Worm (Caenorhabditis elegans) whole organism, L2 larva: Measurements from ENCODE around the gene Y10G11A.1.

Experiments
- C34F6.9 ChIP-seq: fragments of 150-350 bp; optimal IDR thresholded peaks from 2 replicates; lab custom pipeline; 2014; ENCODE audit warnings: missing biosample characterization, missing genetic modification characterization
- ZK546.5 ChIP-seq: sonication (generic microtip); optimal IDR thresholded peaks from 2 replicates; lab custom pipeline; 2017; ENCODE audit warnings: missing biosample characterization, missing genetic modification characterization
- alr-1 ChIP-seq: fragments of 150-350 bp; optimal IDR thresholded peaks from 2 replicates; lab custom pipeline; 2014; ENCODE audit warnings: missing biosample characterization, missing genetic modification characterization
- ama-1 ChIP-seq: fragments of 150-350 bp; optimal IDR thresholded peaks from 2 replicates; lab custom pipeline; 2018; ENCODE audit warnings: inconsistent platforms
- ceh-16 ChIP-seq: fragments of 150-350 bp; optimal IDR thresholded peaks from 2 replicates; lab custom pipeline; 2014; ENCODE audit warnings: missing biosample characterization, missing genetic modification characterization
- crh-2 ChIP-seq: sonication (generic microtip); optimal IDR thresholded peaks from 2 replicates; lab custom pipeline; 2017; ENCODE audit warnings: missing biosample characterization, missing genetic modification characterization
- dmd-4 ChIP-seq: sonication (generic microtip); optimal IDR thresholded peaks from 2 replicates; lab custom pipeline; 2017; ENCODE audit warnings: missing biosample characterization, missing genetic modification characterization
- egl-27 ChIP-seq: sonication (generic microtip); optimal IDR thresholded peaks from 3 replicates; lab custom pipeline; 2017; ENCODE audit warnings: missing biosample characterization, missing genetic modification reagents, missing genetic modification characterization
- elt-1 ChIP-seq: fragments of 150-350 bp; optimal IDR thresholded peaks from 2 replicates; lab custom pipeline; 2014; ENCODE audit warnings: missing biosample characterization, missing genetic modification characterization
- elt-3 ChIP-seq: sonication (generic microtip); optimal IDR thresholded peaks from 2 replicates; lab custom pipeline; 2017; ENCODE audit warnings: missing biosample characterization, missing genetic modification characterization
- fos-1 ChIP-seq: fragments of 150-350 bp; optimal IDR thresholded peaks from 2 replicates; lab custom pipeline; 2014; ENCODE audit warnings: missing biosample characterization, missing genetic modification characterization
- gmeb-1 ChIP-seq: fragments of 150-350 bp; optimal IDR thresholded peaks from 2 replicates; lab custom pipeline; 2014; ENCODE audit warnings: missing biosample characterization, missing genetic modification characterization
- lin-11 ChIP-seq: fragments of 150-350 bp; sonication (generic microtip); optimal IDR thresholded peaks from 2 replicates; lab custom pipeline; 2014; ENCODE audit warnings: missing biosample characterization, missing genetic modification characterization, inconsistent platforms, mixed read lengths
- lin-13 ChIP-seq: fragments of 150-350 bp; optimal IDR thresholded peaks from 2 replicates; lab custom pipeline; 2014; ENCODE audit warnings: missing biosample characterization, missing genetic modification reagents, missing genetic modification characterization
- lsy-2 ChIP-seq, 2 experiments: fragments of 150-350 bp in 1 of 2; sonication (generic microtip) in 1 of 2; optimal IDR thresholded peaks; 2 replicates each; lab custom pipeline; 2014 to 2017; ENCODE audit warnings: missing biosample characterization in 2 of 2, missing genetic modification characterization in 2 of 2
- mab-5 ChIP-seq: fragments of 150-350 bp; optimal IDR thresholded peaks from 2 replicates; lab custom pipeline; 2014; ENCODE audit warnings: missing biosample characterization, missing genetic modification characterization
- mbf-1 ChIP-seq: sonication (generic microtip); optimal IDR thresholded peaks from 2 replicates; lab custom pipeline; 2017; ENCODE audit warnings: missing biosample characterization, missing genetic modification characterization
- nhr-11 ChIP-seq: fragments of 150-350 bp; optimal IDR thresholded peaks from 2 replicates; lab custom pipeline; 2014; ENCODE audit warnings: missing biosample characterization, missing genetic modification characterization
- nhr-129 ChIP-seq: fragments of 150-350 bp; optimal IDR thresholded peaks from 2 replicates; lab custom pipeline; 2014; ENCODE audit warnings: missing biosample characterization, missing genetic modification characterization
- nhr-21 ChIP-seq: fragments of 150-350 bp; optimal IDR thresholded peaks from 2 replicates; lab custom pipeline; 2014; ENCODE audit warnings: missing biosample characterization, missing genetic modification characterization
- nhr-237 ChIP-seq: fragments of 150-350 bp; optimal IDR thresholded peaks from 2 replicates; lab custom pipeline; 2014; ENCODE audit warnings: missing biosample characterization, missing genetic modification characterization
- nhr-6 ChIP-seq: fragments of 150-350 bp; optimal IDR thresholded peaks from 2 replicates; lab custom pipeline; 2014; ENCODE audit warnings: missing biosample characterization, missing genetic modification characterization
- peb-1 ChIP-seq: fragments of 150-350 bp; optimal IDR thresholded peaks from 2 replicates; lab custom pipeline; 2014; ENCODE audit warnings: missing biosample characterization, missing genetic modification characterization
- sma-3 ChIP-seq: sonication (generic microtip); optimal IDR thresholded peaks from 2 replicates; lab custom pipeline; 2016; ENCODE audit warnings: missing genetic modification reagents, missing genetic modification characterization, missing compliant biosample characterization
- snpc-4 ChIP-seq: fragments of 150-350 bp; optimal IDR thresholded peaks from 2 replicates; lab custom pipeline; 2014; ENCODE audit warnings: missing biosample characterization, missing genetic modification characterization
- unc-39 ChIP-seq: fragments of 150-350 bp; optimal IDR thresholded peaks from 2 replicates; lab custom pipeline; 2014; ENCODE audit warnings: missing biosample characterization, missing genetic modification characterization
- unc-55 ChIP-seq: fragments of 150-350 bp; sonication (generic microtip); optimal IDR thresholded peaks from 3 replicates; lab custom pipeline; 2014; ENCODE audit warnings: missing biosample characterization, missing genetic modification reagents, missing genetic modification characterization
- unc-62 ChIP-seq: fragments of 150-350 bp; optimal IDR thresholded peaks from 2 replicates; lab custom pipeline; 2014; ENCODE audit warnings: missing biosample characterization, missing genetic modification reagents, missing genetic modification characterization
- zag-1 ChIP-seq: fragments of 150-350 bp; optimal IDR thresholded peaks from 2 replicates; lab custom pipeline; 2014; ENCODE audit warnings: missing biosample characterization, missing genetic modification characterization
- ztf-1 ChIP-seq: fragments of 200-800 bp; sonication (Bioruptor generic); conservative IDR thresholded peaks from 2 replicates; pipeline ENCODE4 v1.3.6; 2022; ENCODE audit warnings: missing genetic modification characterization, missing compliant biosample characterization
- ztf-4 ChIP-seq: fragments of 150-350 bp; optimal IDR thresholded peaks from 2 replicates; lab custom pipeline; 2014; ENCODE audit warnings: missing biosample characterization, missing genetic modification characterization

Y10G11A.1 gene

ce11 chrIV:16399776-16400368 lies 24.6 kb upstream of the Y10G11A.1 start, which contains the start of gene Y65A5A.1:
Gene Y65A5A.1, minus strand, starts transcription at chrIV:16399826.
- TF ChIP-seq zag-1 (no peak), nhr-11 (tag; lab: Kevin White, UChicago) (no peak), ztf-4 (no peak), lsy-2 (tag; optimal IDR thresholded peaks at IDR 0.05; lab: Kevin White, UChicago) (peak in 1 of 2 experiments; percentile 15), lin-13 (peak; percentile 28), crh-2 (tag; lab: Kevin White, UChicago) (peak; percentile 1), unc-55 (GFP tag; lab: Kevin White, UChicago) (no peak)

- TF ChIP-seq elt-1 (tag; lab: Kevin White, UChicago): peak; percentile 47
- TF ChIP-seq lin-11 (tag; lab: Kevin White, UChicago): no peak
- TF ChIP-seq sma-3 (GFP tag; lab: Kevin White, UChicago): peak; percentile 52
- peak; percentile 26 for TF ChIP-seq gmeb-1 (tag; lab: Kevin White, UChicago)
- TF ChIP-seq ceh-16 (tag; lab: Kevin White, UChicago): peak; percentile 96
- no peak for TF ChIP-seq unc-62 (GFP tag; lab: Kevin White, UChicago)
- no peak for TF ChIP-seq snpc-4 (tag; lab: Kevin White, UChicago)
- peak; percentile 53 for TF ChIP-seq crh-2 (tag; lab: Kevin White, UChicago)
- peak; percentile 9 for TF ChIP-seq nhr-129 (tag; lab: Kevin White, UChicago)
These were observed 23.7 kb upstream of the Y10G11A.1 start for ce11 chrIV:16400412-16401381.

ce11 chrIV:16401428-16401827 lies 23.0 kb upstream of the Y10G11A.1 start:
- no peak for TF ChIP-seq nhr-21 (tag; lab: Kevin White, UChicago)
- TF ChIP-seq lin-11 (tag; lab: Kevin White, UChicago): no peak
- no peak for TF ChIP-seq alr-1 (tag; lab: Kevin White, UChicago)
- no peak for TF ChIP-seq peb-1 (tag; lab: Kevin White, UChicago)
- no peak for TF ChIP-seq lsy-2 (tag; optimal IDR thresholded peaks at IDR 0.05; lab: Kevin White, UChicago)
- TF ChIP-seq sma-3 (GFP tag; lab: Kevin White, UChicago): no peak
- no peak for TF ChIP-seq elt-3 (tag; lab: Kevin White, UChicago)
- no peak for TF ChIP-seq elt-1 (tag; lab: Kevin White, UChicago)
- no peak for TF ChIP-seq mbf-1 (tag; lab: Kevin White, UChicago)
- TF ChIP-seq unc-39 (tag; lab: Kevin White, UChicago): no peak
- TF ChIP-seq dmd-4 (tag; lab: Kevin White, UChicago): no peak
- TF ChIP-seq nhr-237 (tag; lab: Kevin White, UChicago): no peak
- no peak for TF ChIP-seq nhr-11 (tag; lab: Kevin White, UChicago)
- TF ChIP-seq nhr-6: no peak

ce11 chrIV:16403283-16403682 lies 21.2 kb upstream of the Y10G11A.1 start:
- TF ChIP-seq ZK546.5 (tag; lab: Kevin White, UChicago) (no peak), lin-13 (no peak), nhr-129 (tag; lab: Kevin White, UChicago) (no peak), egl-27 (no peak), ztf-1 (GFP tag; lab: Robert Waterston, UW) (no peak), peb-1 (tag; lab: Kevin White, UChicago) (no peak), elt-3 (tag; lab: Kevin White, UChicago) (no peak), ama-1 (lab: Kevin White, UChicago) (no peak), fos-1 (tag; lab: Kevin White, UChicago) (no peak), unc-39 (tag; lab: Kevin White, UChicago) (no peak), nhr-21 (tag; lab: Kevin White, UChicago) (no peak), lin-11 (tag; lab: Kevin White, UChicago) (no peak), C34F6.9 (tag; lab: Kevin White, UChicago) (no peak), unc-55 (GFP tag; lab: Kevin White, UChicago) (no peak), alr-1 (tag; lab: Kevin White, UChicago) (no peak), zag-1 (no peak), mab-5 (tag; lab: Kevin White, UChicago) (no peak), nhr-237 (tag; lab: Kevin White, UChicago) (no peak), ztf-4 (no peak), nhr-6 (no peak)
